Worm (Caenorhabditis elegans) whole organism, mixed stage, embryonic: ENCODE results near the gene cdr-1.

Experiments used
- M03D4.4 ChIP-seq: sonication (generic microtip); optimal IDR thresholded peaks from 2 replicates; lab custom pipeline; 2017; ENCODE audit warnings: mild to moderate bottlenecking, missing genetic modification characterization, missing compliant biosample characterization
- bed-3 ChIP-seq: fragments of 200-800 bp; sonication (Bioruptor generic); optimal IDR thresholded peaks from 3 replicates; lab custom pipeline; 2018; ENCODE audit warnings: mild to moderate bottlenecking, missing genetic modification characterization, moderate library complexity, missing compliant biosample characterization
- blmp-1 ChIP-seq: fragments of 150-350 bp; optimal IDR thresholded peaks from 2 replicates; lab custom pipeline; 2014; ENCODE audit warnings: missing biosample characterization, missing genetic modification characterization
- ceh-39 ChIP-seq: fragments of 150-350 bp; optimal IDR thresholded peaks from 2 replicates; lab custom pipeline; 2014; ENCODE audit warnings: missing biosample characterization, missing genetic modification characterization
- ceh-43 ChIP-seq: fragments of 200-800 bp; sonication (Bioruptor generic); optimal IDR thresholded peaks from 2 replicates; lab custom pipeline; 2018; ENCODE audit warnings: mild to moderate bottlenecking, missing genetic modification characterization, moderate library complexity, missing compliant biosample characterization
- ces-1 ChIP-seq: fragments of 150-350 bp; optimal IDR thresholded peaks from 2 replicates; lab custom pipeline; 2014; ENCODE audit warnings: missing biosample characterization, missing genetic modification reagents, missing genetic modification characterization
- cnd-1 ChIP-seq: fragments of 200-800 bp; sonication (Bioruptor generic); optimal IDR thresholded peaks from 2 replicates; lab custom pipeline; 2018; ENCODE audit warnings: mild to moderate bottlenecking, missing genetic modification characterization, missing compliant biosample characterization
- drap-1 ChIP-seq: fragments of 200-800 bp; sonication (Bioruptor generic); optimal IDR thresholded peaks from 3 replicates; lab custom pipeline; 2018; ENCODE audit warnings: mild to moderate bottlenecking, missing genetic modification characterization, missing compliant biosample characterization
- elt-1 ChIP-seq: sonication (generic microtip); optimal IDR thresholded peaks from 2 replicates; lab custom pipeline; 2017; ENCODE audit warnings: missing genetic modification characterization, mild to moderate bottlenecking, missing compliant biosample characterization, antibody characterized with exemption, moderate library complexity, borderline replicate concordance; ENCODE audit not compliant: insufficient read depth
- elt-3 ChIP-seq: fragments of 150-350 bp; optimal IDR thresholded peaks from 2 replicates; lab custom pipeline; 2014; ENCODE audit warnings: missing biosample characterization, missing genetic modification characterization
- flh-1 ChIP-seq: fragments of 200-800 bp; sonication (Bioruptor generic); optimal IDR thresholded peaks from 2 replicates; lab custom pipeline; 2018; ENCODE audit warnings: mild to moderate bottlenecking, missing genetic modification characterization, moderate library complexity, missing compliant biosample characterization
- ham-2 ChIP-seq: fragments of 200-800 bp; sonication (Bioruptor generic); optimal IDR thresholded peaks from 2 replicates; lab custom pipeline; 2018; ENCODE audit warnings: mild to moderate bottlenecking, missing genetic modification characterization, missing compliant biosample characterization
- hlh-1 ChIP-seq: fragments of 150-350 bp; optimal IDR thresholded peaks from 2 replicates; lab custom pipeline; 2014; ENCODE audit warnings: missing biosample characterization, missing genetic modification reagents, missing genetic modification characterization
- lin-13 ChIP-seq: fragments of 150-350 bp; optimal IDR thresholded peaks from 2 replicates; lab custom pipeline; 2014; ENCODE audit warnings: missing biosample characterization, missing genetic modification characterization
- lin-32 ChIP-seq: fragments of 200-800 bp; sonication (Bioruptor generic); optimal IDR thresholded peaks from 2 replicates; lab custom pipeline; 2018; ENCODE audit warnings: mild to moderate bottlenecking, missing genetic modification characterization, missing compliant biosample characterization
- mab-5 ChIP-seq: fragments of 150-350 bp; optimal IDR thresholded peaks from 2 replicates; lab custom pipeline; 2014; ENCODE audit warnings: missing biosample characterization, missing genetic modification characterization
- mep-1 ChIP-seq: fragments of 150-350 bp; optimal IDR thresholded peaks from 2 replicates; lab custom pipeline; 2017; ENCODE audit warnings: missing biosample characterization, missing genetic modification reagents, missing genetic modification characterization, inconsistent platforms
- mls-2 ChIP-seq: sonication (generic microtip); optimal IDR thresholded peaks from 2 replicates; lab custom pipeline; 2016; ENCODE audit warnings: mild to moderate bottlenecking, missing genetic modification characterization, moderate library complexity, missing compliant biosample characterization
- nhr-12 ChIP-seq: fragments of 150-350 bp; optimal IDR thresholded peaks from 2 replicates; lab custom pipeline; 2014; ENCODE audit warnings: missing biosample characterization, missing genetic modification characterization
- nhr-2 ChIP-seq: fragments of 150-350 bp; optimal IDR thresholded peaks from 2 replicates; lab custom pipeline; 2014; ENCODE audit warnings: missing biosample characterization, missing genetic modification characterization
- nhr-237 ChIP-seq: fragments of 150-350 bp; optimal IDR thresholded peaks from 2 replicates; lab custom pipeline; 2014; ENCODE audit warnings: missing biosample characterization, missing genetic modification characterization
- nhr-28 ChIP-seq: fragments of 150-350 bp; optimal IDR thresholded peaks from 2 replicates; lab custom pipeline; 2014; ENCODE audit warnings: missing biosample characterization, missing genetic modification characterization
- nhr-76 ChIP-seq: sonication (generic microtip); optimal IDR thresholded peaks from 2 replicates; lab custom pipeline; 2017; ENCODE audit warnings: missing biosample characterization, missing genetic modification characterization
- pha-4 ChIP-seq: fragments of 150-350 bp; optimal IDR thresholded peaks from 2 replicates; lab custom pipeline; 2018; ENCODE audit warnings: missing biosample characterization, missing genetic modification reagents, missing genetic modification characterization
- sem-2 ChIP-seq: fragments of 200-800 bp; sonication (Bioruptor generic); optimal IDR thresholded peaks from 2 replicates; lab custom pipeline; 2018; ENCODE audit warnings: mild to moderate bottlenecking, missing genetic modification characterization, missing compliant biosample characterization
- snpc-4 ChIP-seq: fragments of 150-350 bp; optimal IDR thresholded peaks from 2 replicates; lab custom pipeline; 2014; ENCODE audit warnings: missing biosample characterization, missing genetic modification characterization
- sptf-1 ChIP-seq: sonication (generic microtip); optimal IDR thresholded peaks from 2 replicates; lab custom pipeline; 2017; ENCODE audit warnings: mild to moderate bottlenecking, missing genetic modification characterization, moderate library complexity, missing compliant biosample characterization
- tbx-8 ChIP-seq: fragments of 200-800 bp; sonication (Bioruptor generic); optimal IDR thresholded peaks from 2 replicates; lab custom pipeline; 2018; ENCODE audit warnings: mild to moderate bottlenecking, missing genetic modification characterization, moderate library complexity, missing compliant biosample characterization
- unc-120 ChIP-seq: sonication (generic microtip); optimal IDR thresholded peaks from 2 replicates; lab custom pipeline; 2017; ENCODE audit warnings: missing genetic modification characterization, missing compliant biosample characterization; ENCODE audit not compliant: poor library complexity, severe bottlenecking
- unc-62 ChIP-seq: fragments of 150-350 bp; optimal IDR thresholded peaks from 2 replicates; lab custom pipeline; 2014; ENCODE audit warnings: missing biosample characterization, missing genetic modification reagents, missing genetic modification characterization
- ztf-11 ChIP-seq: fragments of 150-350 bp; optimal IDR thresholded peaks from 2 replicates; lab custom pipeline; 2014; ENCODE audit warnings: missing biosample characterization, missing genetic modification characterization

The cdr-1 gene

ce11 chrV:15876308-15876707 is 44.8 kb upstream of the cdr-1 start, which contains the start of gene nhr-102:
Gene nhr-102, minus strand, starts transcription at chrV:15876408.
- TF ChIP-seq hlh-1 (tag; lab: Kevin White, UChicago), result no peak
- TF ChIP-seq unc-120 (tag; lab: Kevin White, UChicago), result no peak
- no peak for TF ChIP-seq ceh-39
- TF ChIP-seq unc-62, result no peak
- no peak for TF ChIP-seq elt-3 (tag; lab: Kevin White, UChicago)
- no peak for TF ChIP-seq M03D4.4 (tag; lab: Kevin White, UChicago)
- no peak for TF ChIP-seq ces-1 (GFP tag; lab: Kevin White, UChicago)
- TF ChIP-seq nhr-12 (tag; lab: Kevin White, UChicago), result no peak
- TF ChIP-seq, all 35 proteins: peak for 0

DNA sequence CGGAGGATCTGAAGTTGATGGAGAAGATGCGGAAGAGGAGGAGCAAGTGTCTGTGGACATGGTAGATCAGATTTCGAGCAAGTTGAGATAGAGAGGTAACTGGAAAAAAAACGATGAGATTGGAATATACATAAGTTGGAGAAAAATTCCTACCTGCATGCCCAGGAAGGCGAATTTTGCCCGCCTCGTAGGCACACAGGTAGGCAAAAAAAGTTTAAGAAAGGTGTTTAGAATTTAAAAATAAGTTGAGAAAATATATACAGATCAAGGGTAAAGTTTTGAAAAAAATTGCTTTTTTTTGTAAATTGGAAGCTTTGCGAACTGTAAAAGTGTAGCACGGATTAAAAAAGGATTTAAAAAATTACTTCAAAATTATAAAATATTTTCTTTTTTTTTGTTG is 41.6 kb upstream of the cdr-1 start, which contains the start of gene nhr-84:
TSS of gene nhr-84 (minus strand) at position 101 of the 400 bp plus-strand sequence.
- TF ChIP-seq nhr-28 (tag; lab: Kevin White, UChicago), result no peak
- TF ChIP-seq ces-1 (GFP tag; lab: Kevin White, UChicago), result no peak
- no peak for TF ChIP-seq elt-3 (tag; lab: Kevin White, UChicago)
- no peak for TF ChIP-seq pha-4 (tag; lab: Kevin White, UChicago)
- TF ChIP-seq cnd-1 (tag; lab: Kevin White, UChicago), result no peak
- no peak for TF ChIP-seq bed-3 (GFP tag; lab: Kevin White, UChicago)
- no peak for TF ChIP-seq snpc-4 (tag; lab: Kevin White, UChicago)
- no peak for TF ChIP-seq M03D4.4 (tag; lab: Kevin White, UChicago)
- no peak for TF ChIP-seq tbx-8 (GFP tag; lab: Kevin White, UChicago)
- TF ChIP-seq drap-1 (GFP tag; lab: Kevin White, UChicago), result no peak
- no peak for TF ChIP-seq nhr-237 (tag; lab: Kevin White, UChicago)
- no peak for TF ChIP-seq sptf-1 (tag; lab: Kevin White, UChicago)
- TF ChIP-seq ceh-39, result no peak
- no peak for TF ChIP-seq ztf-11 (tag; lab: Kevin White, UChicago)
- no peak for TF ChIP-seq nhr-2 (tag; lab: Kevin White, UChicago)
- TF ChIP-seq mab-5 (tag; lab: Kevin White, UChicago), result no peak
- no peak for TF ChIP-seq unc-62
- no peak for TF ChIP-seq nhr-76
- no peak for TF ChIP-seq lin-13 (tag; lab: Kevin White, UChicago)
- no peak for TF ChIP-seq ceh-43 (GFP tag; lab: Kevin White, UChicago)

DNA sequence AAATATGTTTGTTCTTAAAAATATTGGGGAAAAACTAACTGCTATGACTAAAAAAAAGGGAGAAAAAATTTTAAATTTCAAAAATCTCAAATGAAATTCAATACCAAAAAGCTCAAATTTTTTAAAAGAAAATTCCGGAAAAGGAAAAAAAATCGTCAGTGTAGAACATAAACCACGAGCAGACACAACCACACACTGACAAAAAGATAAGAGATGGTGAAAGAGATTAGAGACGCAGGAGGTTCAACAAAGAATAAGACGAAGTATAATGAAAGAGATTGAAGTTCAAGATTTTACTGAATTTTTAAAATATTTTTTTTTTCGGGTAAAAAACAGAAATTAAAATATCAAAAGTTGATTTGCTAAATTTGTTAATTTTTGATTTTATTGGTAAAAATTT is 41.1 kb upstream of the cdr-1 start:
- TF ChIP-seq bed-3 (GFP tag; lab: Kevin White, UChicago) (no peak), hlh-1 (tag; lab: Kevin White, UChicago) (no peak), lin-32 (no peak), mls-2 (tag; lab: Kevin White, UChicago) (no peak), unc-120 (tag; lab: Kevin White, UChicago) (no peak), ces-1 (GFP tag; lab: Kevin White, UChicago) (no peak), nhr-76 (no peak), ham-2 (GFP tag; lab: Kevin White, UChicago) (no peak), elt-1 (tag; lab: Kevin White, UChicago) (no peak), blmp-1 (tag; lab: Kevin White, UChicago) (no peak), nhr-28 (tag; lab: Kevin White, UChicago) (no peak), sem-2 (GFP tag; lab: Kevin White, UChicago) (no peak), ceh-43 (GFP tag; lab: Kevin White, UChicago) (no peak), sptf-1 (tag; lab: Kevin White, UChicago) (no peak), ceh-39 (no peak), mep-1 (tag; lab: Kevin White, UChicago) (no peak), nhr-2 (tag; lab: Kevin White, UChicago) (no peak), nhr-12 (tag; lab: Kevin White, UChicago) (no peak), cnd-1 (tag; lab: Kevin White, UChicago) (no peak), flh-1 (GFP tag; lab: Kevin White, UChicago) (no peak)

DNA sequence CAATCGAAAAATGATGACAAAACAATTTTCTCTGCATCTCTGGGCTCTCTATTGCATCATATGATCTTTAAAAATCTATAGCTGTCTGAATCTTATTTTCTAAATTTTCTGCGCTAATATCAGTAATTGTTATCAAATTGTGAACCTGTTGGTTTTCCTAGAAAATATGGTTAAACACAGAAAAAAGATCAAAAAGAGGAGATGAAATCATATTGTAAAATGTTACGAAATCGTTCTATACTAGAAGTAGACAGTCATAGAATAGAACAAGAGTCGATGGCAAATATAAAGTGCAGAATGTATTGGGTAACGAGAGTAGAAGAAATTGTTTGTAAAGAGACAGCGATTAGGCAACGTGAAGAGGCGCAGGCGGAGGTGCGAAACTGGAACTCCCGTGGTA is 40.4 kb upstream of the cdr-1 start:
- TF ChIP-seq nhr-237 (tag; lab: Kevin White, UChicago) (peak; percentile 57), mls-2 (tag; lab: Kevin White, UChicago) (no peak)
